Worm (Caenorhabditis elegans): ENCODE data around the gene fbxb-26.

DNA sequence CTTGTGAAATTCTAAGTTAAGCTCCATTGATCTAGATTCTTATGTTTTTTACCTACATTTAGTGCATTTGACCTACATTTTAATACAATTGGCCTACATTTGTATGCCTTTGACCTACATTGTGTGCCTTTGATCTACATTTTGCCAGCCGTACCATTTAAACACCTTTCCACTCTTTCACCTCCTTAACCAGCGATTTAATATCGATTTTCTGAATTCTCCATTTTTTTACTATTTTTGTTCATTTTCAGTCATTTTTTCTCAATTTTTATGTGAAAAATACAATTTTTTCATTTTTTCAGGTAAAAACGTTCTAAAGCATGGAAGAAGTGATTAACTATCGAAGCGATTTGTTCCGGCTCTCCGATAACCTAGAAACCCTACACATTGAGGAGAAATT is 30.6 kb downstream of the fbxb-26 start, which contains the start of gene btb-7:
- TF ChIP-seq lsy-2 (tag; optimal IDR thresholded peaks at IDR 0.05) (no peak), hlh-1 (tag; optimal IDR thresholded peaks at IDR 0.05) (no peak), ceh-83 (GFP tag; optimal IDR thresholded peaks at IDR 0.05) (no peak)

Data from whole organism, mixed stage, embryonic.